Fruit fly (Drosophila melanogaster): ENCODE data around the gene SAK.

The SAK gene

dm6 chr3L:21483837-21484236 is 31.9 kb downstream of the SAK start (continued):
- TF ChIP-seq CG4424 (GFP tag; optimal IDR thresholded peaks at IDR 0.05): peak; percentile 25
- no peak for TF ChIP-seq CG6272 (GFP tag; IDR thresholded peaks at IDR 0.05)
- no peak for TF ChIP-seq MTF-1 (GFP tag; optimal IDR thresholded peaks at IDR 0.05; ENCODE audit: borderline replicate concordance)
- no peak for TF ChIP-seq cato (GFP tag; optimal IDR thresholded peaks at IDR 0.05; ENCODE audit: borderline replicate concordance)
- no peak for TF ChIP-seq CG3065 (GFP tag; optimal IDR thresholded peaks at IDR 0.05)
- no peak for TF ChIP-seq CG10979 (tag; optimal IDR thresholded peaks at IDR 0.05)
- TF ChIP-seq Sry-δ (GFP tag; optimal IDR thresholded peaks at IDR 0.05): peak; percentile 49
- TF ChIP-seq Oaz (GFP tag; IDR thresholded peaks at IDR 0.05): no peak
- 0 out of 2 replicates have a peak, but pooled peaks have one; percentile 8 for TF ChIP-seq Adf1 (GFP tag; IDR thresholded peaks at IDR 0.05)
- TF ChIP-seq HLH3B (GFP tag; IDR thresholded peaks at IDR 0.05): no peak
- peak; percentile 20; the same call in 1 of the 3 replicates for TF ChIP-seq row (GFP tag; IDR thresholded peaks at IDR 0.05)
- no peak for TF ChIP-seq tgo (GFP tag; IDR thresholded peaks at IDR 0.05)
- TF ChIP-seq CG12769 (tag; optimal IDR thresholded peaks at IDR 0.05): no peak
- no peak for TF ChIP-seq danr (GFP tag; IDR thresholded peaks at IDR 0.05)
- TF ChIP-seq pnt (GFP tag; optimal IDR thresholded peaks at IDR 0.05): peak; percentile 26
- no peak for TF ChIP-seq Antp (GFP tag; optimal IDR thresholded peaks at IDR 0.05)
- no peak for TF ChIP-seq CG6765 (GFP tag; optimal IDR thresholded peaks at IDR 0.05)
- TF ChIP-seq Mrtf (GFP tag; IDR thresholded peaks at IDR 0.05): no peak
- TF ChIP-seq CG6689 (GFP tag; IDR thresholded peaks at IDR 0.05): no peak
- TF ChIP-seq tx (GFP tag; optimal IDR thresholded peaks at IDR 0.05): no peak
- peak; percentile 78 for TF ChIP-seq CG17829 (tag; optimal IDR thresholded peaks at IDR 0.05)
- TF ChIP-seq CG10565 (GFP tag; optimal IDR thresholded peaks at IDR 0.05): no peak
- TF ChIP-seq CG17802 (tag; optimal IDR thresholded peaks at IDR 0.05): no peak
- TF ChIP-seq HmgZ (tag; optimal IDR thresholded peaks at IDR 0.05): peak; percentile 87
- no peak for TF ChIP-seq CG12236 (GFP tag; optimal IDR thresholded peaks at IDR 0.05)
- no peak for TF ChIP-seq CG18764 (GFP tag; optimal IDR thresholded peaks at IDR 0.05)
- TF ChIP-seq Hr3 (GFP tag; optimal IDR thresholded peaks at IDR 0.05): no peak
- no peak for TF ChIP-seq eyg (GFP tag; optimal IDR thresholded peaks at IDR 0.05)
- TF ChIP-seq Tbp (GFP tag; optimal IDR thresholded peaks at IDR 0.05): peak; percentile 23
- peak in 1 of 2 experiments; percentile 7 for TF ChIP-seq bsh (GFP tag; optimal IDR thresholded peaks at IDR 0.05)
- no peak for TF ChIP-seq CG15479 (GFP tag; optimal IDR thresholded peaks at IDR 0.05)
- TF ChIP-seq CG9727 (GFP tag; optimal IDR thresholded peaks at IDR 0.05): no peak
- TF ChIP-seq dimm (GFP tag; IDR thresholded peaks at IDR 0.05): no peak
- TF ChIP-seq CG4360 (GFP tag; IDR thresholded peaks at IDR 0.05): no peak
- no peak for TF ChIP-seq ara (GFP tag; IDR thresholded peaks at IDR 0.05)
- TF ChIP-seq CG7271 (tag; optimal IDR thresholded peaks at IDR 0.05): no peak
- TF ChIP-seq z (GFP tag; IDR thresholded peaks at IDR 0.05): no peak
- TF ChIP-seq ken (GFP tag; IDR thresholded peaks at IDR 0.05): no peak
- no peak for TF ChIP-seq Mes4 (GFP tag; optimal IDR thresholded peaks at IDR 0.05)
- TF ChIP-seq CG8765 (GFP tag; IDR thresholded peaks at IDR 0.05): no peak
- no peak for TF ChIP-seq NFAT (GFP tag; IDR thresholded peaks at IDR 0.05)
- no peak for TF ChIP-seq CG10274 (GFP tag; optimal IDR thresholded peaks at IDR 0.05)
- no peak for TF ChIP-seq bowl (GFP tag; IDR thresholded peaks at IDR 0.05)
- no peak for TF ChIP-seq E2f1 (GFP tag; IDR thresholded peaks at IDR 0.05)
- no peak; the same call in 1 of the 2 replicates for TF ChIP-seq lmd (GFP tag; IDR thresholded peaks at IDR 0.05)
- no peak for TF ChIP-seq twi (tag; optimal IDR thresholded peaks at IDR 0.05)
- TF ChIP-seq gsb-n (tag; optimal IDR thresholded peaks at IDR 0.05): no peak
- peak; percentile 34 for TF ChIP-seq Dad (GFP tag; optimal IDR thresholded peaks at IDR 0.05)
- TF ChIP-seq CG11695 (GFP tag; IDR thresholded peaks at IDR 0.05): no peak
- TF ChIP-seq Rx (GFP tag; IDR thresholded peaks at IDR 0.05): no peak
- TF ChIP-seq pros (GFP tag; optimal IDR thresholded peaks at IDR 0.05): no peak
- no peak for TF ChIP-seq stc (GFP tag; IDR thresholded peaks at IDR 0.05)
- TF ChIP-seq kay (GFP tag; optimal IDR thresholded peaks at IDR 0.05): no peak

All from whole organism, embryonic.